Worm (Caenorhabditis elegans): ENCODE measurements around the gene wah-1.

wah-1 gene

DNA sequence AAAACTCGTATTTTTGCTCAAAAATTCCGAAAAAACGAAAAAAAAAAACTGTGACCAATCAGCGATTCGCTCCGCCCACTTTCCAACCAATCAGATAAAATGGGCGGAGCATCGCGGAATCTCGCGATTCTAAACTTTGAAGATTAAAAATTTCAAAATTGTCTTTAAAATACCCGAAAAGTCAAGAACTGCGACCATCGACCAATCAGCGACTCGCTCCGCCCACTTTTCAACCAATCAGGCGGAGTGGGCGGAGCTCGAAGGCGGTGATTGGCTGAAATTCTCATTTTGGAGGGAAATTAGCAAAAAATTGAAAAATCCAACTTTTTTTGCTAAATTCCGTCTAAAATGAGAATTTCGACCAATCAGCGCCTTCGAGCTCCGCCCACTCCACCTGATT lies 5.8 kb downstream of the wah-1 start:
- TF ChIP-seq fax-1 (tag; optimal IDR thresholded peaks at IDR 0.05) = no peak
- peak; percentile 55 for TF ChIP-seq nfya-1 (tag; optimal IDR thresholded peaks at IDR 0.05)
- TF ChIP-seq Y22D7AL.16 (tag; optimal IDR thresholded peaks at IDR 0.05) = no peak
- TF ChIP-seq sox-4 (tag; optimal IDR thresholded peaks at IDR 0.05) = no peak
- no peak for TF ChIP-seq eyg-1 (tag; optimal IDR thresholded peaks at IDR 0.05)
- no peak for TF ChIP-seq lin-11 (tag; optimal IDR thresholded peaks at IDR 0.05)

ce11 chrIII:11999543-11999942 lies 9.6 kb downstream of the wah-1 start:
- TF ChIP-seq elt-4 (tag; optimal IDR thresholded peaks at IDR 0.05) (no peak), syd-9 (tag; optimal IDR thresholded peaks at IDR 0.05) (no peak), dve-1 (tag; optimal IDR thresholded peaks at IDR 0.05) (no peak), ceh-22 (tag; optimal IDR thresholded peaks at IDR 0.05) (no peak), Y22D7AL.16 (tag; optimal IDR thresholded peaks at IDR 0.05) (no peak), fkh-6 (tag; optimal IDR thresholded peaks at IDR 0.05) (no peak), ceh-45 (GFP tag; IDR thresholded peaks at IDR 0.05) (no peak), ahr-1 (tag; optimal IDR thresholded peaks at IDR 0.05) (no peak), hlh-13 (GFP tag; optimal IDR thresholded peaks at IDR 0.05) (no peak), lin-11 (tag; optimal IDR thresholded peaks at IDR 0.05) (no peak), pha-4 (tag; optimal IDR thresholded peaks at IDR 0.05) (no peak), pat-9 (tag; optimal IDR thresholded peaks at IDR 0.05) (no peak), ceh-2 (tag; optimal IDR thresholded peaks at IDR 0.05) (no peak), lim-6 (tag; optimal IDR thresholded peaks at IDR 0.05) (no peak), madf-2 (tag; optimal IDR thresholded peaks at IDR 0.05) (no peak), hlh-8 (tag; optimal IDR thresholded peaks at IDR 0.05) (no peak)

ce11 chrIII:12002850-12003249 lies 12.9 kb downstream of the wah-1 start, which contains the start of gene Y56A3A.33:
Y56A3A.33 (minus strand) TSS chrIII:12002950.
- TF ChIP-seq unc-86 (tag; optimal IDR thresholded peaks at IDR 0.05) = no peak
- no peak for TF ChIP-seq unc-55 (GFP tag; optimal IDR thresholded peaks at IDR 0.05)
- TF ChIP-seq pros-1 (tag; optimal IDR thresholded peaks at IDR 0.05) = no peak
- TF ChIP-seq pha-2 (tag; optimal IDR thresholded peaks at IDR 0.05) = no peak
- TF ChIP-seq ceh-14 (tag; optimal IDR thresholded peaks at IDR 0.05) = no peak
- TF ChIP-seq madf-2 (tag; optimal IDR thresholded peaks at IDR 0.05) = no peak
- TF ChIP-seq ceh-24 (tag; optimal IDR thresholded peaks at IDR 0.05) = no peak
- TF ChIP-seq sdc-2 (tag; optimal IDR thresholded peaks at IDR 0.05) = no peak
- no peak for TF ChIP-seq pat-9 (tag; optimal IDR thresholded peaks at IDR 0.05)

- peak; percentile 41 for TF ChIP-seq nfya-1 (tag; optimal IDR thresholded peaks at IDR 0.05)
- no peak for TF ChIP-seq ceh-6 (GFP tag; optimal IDR thresholded peaks at IDR 0.05)
- no peak for TF ChIP-seq pqm-1 (tag; optimal IDR thresholded peaks at IDR 0.05)
- TF ChIP-seq ceh-30 (tag; optimal IDR thresholded peaks at IDR 0.05) = no peak
- no peak for TF ChIP-seq nhr-232 (tag; optimal IDR thresholded peaks at IDR 0.05)
- no peak for TF ChIP-seq ceh-18 (tag; optimal IDR thresholded peaks at IDR 0.05)
- TF ChIP-seq ceh-31 (tag; optimal IDR thresholded peaks at IDR 0.05) = no peak
- peak; percentile 62 for TF ChIP-seq elt-2 (tag; optimal IDR thresholded peaks at IDR 0.05)
- no peak for TF ChIP-seq zip-5 (tag; optimal IDR thresholded peaks at IDR 0.05)
- no peak for TF ChIP-seq unc-55 (GFP tag; optimal IDR thresholded peaks at IDR 0.05)
- TF ChIP-seq elt-4 (tag; optimal IDR thresholded peaks at IDR 0.05) = no peak
- no peak for TF ChIP-seq gmeb-2 (tag; optimal IDR thresholded peaks at IDR 0.05)
- TF ChIP-seq C38D4.7 (GFP tag; optimal IDR thresholded peaks at IDR 0.05) = no peak
- TF ChIP-seq hlh-8 (tag; optimal IDR thresholded peaks at IDR 0.05) = no peak
- no peak for TF ChIP-seq nhr-11 (tag; optimal IDR thresholded peaks at IDR 0.05)
- TF ChIP-seq hlh-30 (tag; optimal IDR thresholded peaks at IDR 0.05; ENCODE audit: insufficient read depth) = peak; percentile 12
Measured at ce11 chrIII:12003264-12003663, 13.3 kb downstream of the wah-1 start.

All from whole organism, late embryonic.